Worm (Caenorhabditis elegans): ENCODE data around the gene T19C3.3.

DNA sequence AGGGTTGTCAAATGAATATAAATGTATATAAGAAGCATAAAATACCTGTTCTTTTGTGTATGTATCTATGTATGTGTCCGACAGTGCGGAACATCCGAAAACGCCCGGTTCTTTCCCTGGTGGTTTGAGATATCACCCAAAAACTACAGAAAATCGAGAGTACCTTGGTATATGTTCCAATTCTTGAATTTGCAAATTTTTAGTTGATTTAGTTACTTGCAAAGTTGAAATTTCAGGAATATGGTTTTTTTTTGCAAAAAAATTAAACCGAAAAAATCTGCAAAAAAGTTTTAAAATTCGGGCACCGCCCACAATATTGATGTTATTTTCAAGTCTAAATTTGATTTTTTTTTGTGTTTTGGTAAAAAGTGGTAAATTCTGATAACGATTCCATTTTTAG, 3.1 kb upstream of the T19C3.3 start, which contains the start of gene T19C3.2:
- TF ChIP-seq ama-1 (optimal IDR thresholded peaks at IDR 0.05) (no peak), scrt-1 (GFP tag; IDR thresholded peaks at IDR 0.05) (no peak), aly-1 (tag; optimal IDR thresholded peaks at IDR 0.05) (no peak), ceh-13 (GFP tag; optimal IDR thresholded peaks at IDR 0.05) (no peak), pes-1 (GFP tag; IDR thresholded peaks at IDR 0.05) (no peak)
